Fruit fly (Drosophila melanogaster) S2 (cell line): Measurements from ENCODE around the gene ATPsynepsilonL.

Experiments
- CG8478 ChIP-seq: fragments of >200 bp; optimal IDR thresholded peaks from 2 replicates; lab custom pipeline; 2018
- CTCF ChIP-seq, 2 experiments: fragments of >200 bp; optimal IDR thresholded peaks; 2 replicates each; lab custom pipeline; 2018

- TF ChIP-seq CTCF (optimal IDR thresholded peaks at IDR 0.05; lab: Kevin White, UChicago) (no peak), CG8478 (no peak)
Measured at dm6 chr3R:10153957-10154685, 32.5 kb downstream of the ATPsynepsilonL start.
